Fruit fly (Drosophila melanogaster) whole organism, pupa: ENCODE measurements around the gene CG15047.

Experiments
- CG10348 ChIP-seq: fragments of 200-800 bp; sonication (Bioruptor generic); IDR thresholded peaks from 2 replicates; pipeline ENCODE4 v1.3.6; 2022; ENCODE audit warnings: missing biosample characterization, missing genetic modification characterization
- CG13204 ChIP-seq: fragments of 200-800 bp; sonication (Bioruptor generic); optimal IDR thresholded peaks from 2 replicates; lab custom pipeline; 2018; ENCODE audit warnings: missing biosample characterization, mild to moderate bottlenecking, missing genetic modification characterization, moderate library complexity
- CG14655 ChIP-seq: fragments of 200-800 bp; sonication (Bioruptor generic); optimal IDR thresholded peaks from 3 replicates; lab custom pipeline; 2017; ENCODE audit warnings: mild to moderate bottlenecking, missing biosample characterization, missing genetic modification reagents, missing genetic modification characterization
- CG15710 ChIP-seq: fragments of 200-800 bp; sonication (Bioruptor generic); optimal IDR thresholded peaks from 2 replicates; lab custom pipeline; 2018; ENCODE audit warnings: missing biosample characterization, mild to moderate bottlenecking, missing genetic modification characterization, moderate library complexity
- CG17806 ChIP-seq: fragments of 200-800 bp; sonication (Bioruptor generic); optimal IDR thresholded peaks from 2 replicates; lab custom pipeline; 2018; ENCODE audit warnings: missing biosample characterization, mild to moderate bottlenecking, missing genetic modification characterization, moderate library complexity
- CG32121 ChIP-seq: fragments of 200-800 bp; sonication (Bioruptor generic); IDR thresholded peaks from 2 replicates; pipeline ENCODE4 v1.3.6; 2022; ENCODE audit warnings: missing biosample characterization, missing genetic modification characterization
- CG34367 ChIP-seq: fragments of 200-800 bp; sonication (Bioruptor generic); optimal IDR thresholded peaks from 2 replicates; lab custom pipeline; 2018; ENCODE audit warnings: missing biosample characterization, mild to moderate bottlenecking, missing genetic modification characterization
- CG4496 ChIP-seq: fragments of 200-800 bp; sonication (Bioruptor generic); IDR thresholded peaks from 3 replicates; pipeline ENCODE4 v1.3.6; 2022; ENCODE audit warnings: missing biosample characterization, missing genetic modification characterization
- CG8159 ChIP-seq: fragments of 200-800 bp; sonication (Bioruptor generic); optimal IDR thresholded peaks from 3 replicates; lab custom pipeline; 2018; ENCODE audit warnings: missing biosample characterization, mild to moderate bottlenecking, missing genetic modification characterization, moderate library complexity
- CG8301 ChIP-seq: fragments of 200-800 bp; sonication (Bioruptor generic); optimal IDR thresholded peaks from 2 replicates; lab custom pipeline; 2018; ENCODE audit warnings: missing biosample characterization, mild to moderate bottlenecking, missing genetic modification characterization
- CG9948 ChIP-seq: fragments of 200-800 bp; sonication (Bioruptor generic); optimal IDR thresholded peaks from 2 replicates; lab custom pipeline; 2018; ENCODE audit warnings: missing biosample characterization, mild to moderate bottlenecking, missing genetic modification characterization, moderate library complexity
- D1 ChIP-seq: fragments of 200-800 bp; sonication (Bioruptor generic); optimal IDR thresholded peaks from 2 replicates; lab custom pipeline; 2018; ENCODE audit warnings: missing biosample characterization, mild to moderate bottlenecking, missing genetic modification characterization, moderate library complexity
- EcR ChIP-seq: fragments of 200-800 bp; sonication (Bioruptor generic); optimal IDR thresholded peaks from 3 replicates; lab custom pipeline; 2019; ENCODE audit warnings: missing biosample characterization, missing genetic modification characterization, mild to moderate bottlenecking, moderate library complexity, missing genetic modification reagents
- Ets98B ChIP-seq: fragments of 200-800 bp; sonication (Bioruptor generic); IDR thresholded peaks from 2 replicates; pipeline ENCODE4 v1.3.6; 2022; ENCODE audit warnings: missing biosample characterization, missing genetic modification characterization
- Pif1A ChIP-seq: fragments of 200-800 bp; sonication (Bioruptor generic); optimal IDR thresholded peaks from 3 replicates; lab custom pipeline; 2016; ENCODE audit warnings: missing biosample characterization, missing genetic modification characterization
- Pif1B ChIP-seq: fragments of 200-800 bp; sonication (Bioruptor generic); optimal IDR thresholded peaks from 3 replicates; lab custom pipeline; 2016; ENCODE audit warnings: missing biosample characterization, missing genetic modification characterization
- Snoo ChIP-seq: fragments of 200-800 bp; sonication (Bioruptor generic); optimal IDR thresholded peaks from 3 replicates; lab custom pipeline; 2017; ENCODE audit warnings: missing biosample characterization, mild to moderate bottlenecking, missing genetic modification characterization, inconsistent platforms
- fd96Ca ChIP-seq: fragments of 200-800 bp; sonication (Bioruptor generic); IDR thresholded peaks from 3 replicates; pipeline ENCODE4 v1.3.6; 2022; ENCODE audit warnings: missing biosample characterization, missing genetic modification characterization
- gl ChIP-seq: fragments of 200-800 bp; sonication (Bioruptor generic); optimal IDR thresholded peaks from 2 replicates; lab custom pipeline; 2018; ENCODE audit warnings: missing biosample characterization, mild to moderate bottlenecking, missing genetic modification characterization
- rn ChIP-seq: fragments of 200-800 bp; sonication (Bioruptor generic); IDR thresholded peaks from 2 replicates; pipeline ENCODE4 v1.3.6; 2022; ENCODE audit warnings: missing biosample characterization, missing genetic modification characterization

The CG15047 gene

dm6 chrX:18564984-18565383 lies 36.5 kb downstream of the CG15047 start:
- TF ChIP-seq CG14655 (peak; percentile 33), CG32121 (GFP tag; lab: Robert Waterston, UW) (peak; percentile 52; the same call in 1 of the 2 replicates), CG8301 (tag; lab: Kevin White, UChicago) (peak; percentile 17), Ets98B (GFP tag; lab: Robert Waterston, UW) (peak; percentile 47), fd96Ca (GFP tag; lab: Robert Waterston, UW) (no peak), Pif1A (GFP tag; lab: Kevin White, UChicago) (peak; percentile 19), CG15710 (tag; lab: Kevin White, UChicago) (peak; percentile 1), CG4496 (GFP tag; lab: Robert Waterston, UW) (peak; percentile 61; the same call in 2 of the 3 replicates), EcR (no peak), D1 (no peak), CG10348 (no peak), CG9948 (tag; lab: Kevin White, UChicago) (no peak), Snoo (tag; lab: Kevin White, UChicago) (no peak), CG8159 (tag; lab: Kevin White, UChicago) (peak; percentile 6)

- TF ChIP-seq CG8301 (tag; lab: Kevin White, UChicago) (peak; percentile 13), rn (GFP tag; lab: Robert Waterston, UW) (no peak), CG34367 (tag; lab: Kevin White, UChicago) (no peak), D1 (no peak), CG8159 (tag; lab: Kevin White, UChicago) (peak; percentile 7), Ets98B (GFP tag; lab: Robert Waterston, UW) (peak; percentile 30; the same call in 1 of the 2 replicates), gl (tag; lab: Kevin White, UChicago) (no peak), Snoo (tag; lab: Kevin White, UChicago) (no peak), CG17806 (peak; percentile 22), CG14655 (peak; percentile 27), Pif1B (GFP tag; lab: Kevin White, UChicago) (peak; percentile 44), Pif1A (GFP tag; lab: Kevin White, UChicago) (peak; percentile 24), CG4496 (GFP tag; lab: Robert Waterston, UW) (peak; percentile 70; the same call in 2 of the 3 replicates)
Measured at dm6 chrX:18565630-18566319, 37.3 kb downstream of the CG15047 start.

DNA sequence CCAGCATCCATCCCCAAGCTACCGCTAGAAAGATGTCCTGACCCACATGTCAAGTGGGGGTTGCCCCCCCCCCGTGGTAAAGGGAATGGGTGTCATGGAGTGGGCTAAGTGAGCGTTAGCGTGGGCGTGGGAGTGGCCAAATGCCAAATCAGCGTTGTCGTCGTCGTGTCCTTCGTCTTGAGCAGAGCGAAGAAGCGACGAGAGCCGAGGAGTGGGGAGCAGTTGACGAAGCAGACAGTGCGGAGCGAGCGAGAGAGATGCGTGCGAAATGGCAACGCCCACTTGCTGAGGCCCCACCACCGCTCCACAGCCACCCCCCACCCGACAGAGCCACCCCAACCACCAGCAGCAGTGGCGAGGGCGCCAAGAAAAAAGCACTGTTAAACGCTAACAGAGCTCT lies 46.7 kb downstream of the CG15047 start:
- no peak for TF ChIP-seq CG34367 (tag; lab: Kevin White, UChicago)
- TF ChIP-seq CG4496 (GFP tag; lab: Robert Waterston, UW), result no peak
- no peak for TF ChIP-seq fd96Ca (GFP tag; lab: Robert Waterston, UW)
- no peak for TF ChIP-seq CG13204 (GFP tag; lab: Kevin White, UChicago)
